Worm (Caenorhabditis elegans): ENCODE results near the gene ifb-2.

ifb-2 gene

ce11 chrII:5735744-5736143, 14.2 kb upstream of the ifb-2 start:
- TF ChIP-seq mep-1 (tag; optimal IDR thresholded peaks at IDR 0.05) (no peak), nhr-85 (tag) (peak; percentile 45), blmp-1 (tag; optimal IDR thresholded peaks at IDR 0.05) (peak; percentile 30)

ce11 chrII:5736599-5736998, 13.4 kb upstream of the ifb-2 start:
- TF ChIP-seq nhr-20 (tag; optimal IDR thresholded peaks at IDR 0.05) (no peak), nhr-28 (tag; optimal IDR thresholded peaks at IDR 0.05) (no peak), efl-3 (GFP tag; optimal IDR thresholded peaks at IDR 0.05) (no peak), unc-86 (tag; optimal IDR thresholded peaks at IDR 0.05) (peak; percentile 23), fkh-8 (tag; optimal IDR thresholded peaks at IDR 0.05) (no peak), nhr-19 (GFP tag; conservative IDR thresholded peaks at IDR 0.05) (no peak)

- TF ChIP-seq ceh-63 (GFP tag; optimal IDR thresholded peaks at IDR 0.05) (no peak), efl-1 (optimal IDR thresholded peaks at IDR 0.05) (no peak), efl-1 (GFP tag; optimal IDR thresholded peaks at IDR 0.05 in 1 of 2) (peak in 1 of 2 experiments; percentile 17)
These were observed 11.2 kb upstream of the ifb-2 start, which contains the start of gene hlh-14 for ce11 chrII:5738795-5739194. Gene hlh-14 (minus strand): TSS chrII:5738895.

- TF ChIP-seq unc-130 (tag; optimal IDR thresholded peaks at IDR 0.05): no peak
- no peak for TF ChIP-seq sup-37 (GFP tag; optimal IDR thresholded peaks at IDR 0.05)
- no peak for TF ChIP-seq elt-3 (tag; optimal IDR thresholded peaks at IDR 0.05)
- TF ChIP-seq lin-14 (GFP tag; optimal IDR thresholded peaks at IDR 0.05): no peak
- TF ChIP-seq nhr-28 (tag; optimal IDR thresholded peaks at IDR 0.05): no peak
- TF ChIP-seq fkh-4 (tag; optimal IDR thresholded peaks at IDR 0.05; ENCODE audit: borderline replicate concordance): no peak
- TF ChIP-seq nhr-19 (GFP tag; conservative IDR thresholded peaks at IDR 0.05): no peak
- TF ChIP-seq ceh-82 (tag; optimal IDR thresholded peaks at IDR 0.05): no peak
- no peak for TF ChIP-seq ceh-88 (GFP tag; IDR thresholded peaks at IDR 0.05)
- TF ChIP-seq ceh-8 (GFP tag; optimal IDR thresholded peaks at IDR 0.05): no peak
These were observed 7.2 kb upstream of the ifb-2 start for ce11 chrII:5742767-5743166.

- TF ChIP-seq elt-2 (tag; optimal IDR thresholded peaks at IDR 0.05): peak; percentile 91
- TF ChIP-seq nhr-11 (tag; optimal IDR thresholded peaks at IDR 0.05): no peak
- TF ChIP-seq zag-1 (tag; optimal IDR thresholded peaks at IDR 0.05): no peak
- no peak for TF ChIP-seq egl-13 (tag; optimal IDR thresholded peaks at IDR 0.05)
- TF ChIP-seq lin-13 (GFP tag; optimal IDR thresholded peaks at IDR 0.05): no peak
These were observed 5.6 kb upstream of the ifb-2 start for ce11 chrII:5744342-5744741.

ce11 chrII:5745088-5745487, 4.9 kb upstream of the ifb-2 start, which contains the start of gene F10C1.9:
Gene F10C1.9 (minus strand): TSS chrII:5745284.
- no peak for TF ChIP-seq aha-1 (tag; optimal IDR thresholded peaks at IDR 0.05)
- TF ChIP-seq elt-2 (tag; optimal IDR thresholded peaks at IDR 0.05): peak; percentile 0

- peak; percentile 0 for TF ChIP-seq jun-1 (tag; optimal IDR thresholded peaks at IDR 0.05)
- TF ChIP-seq Y116A8C.19 (tag; optimal IDR thresholded peaks at IDR 0.05; ENCODE audit: borderline replicate concordance): no peak
- TF ChIP-seq fkh-10 (GFP tag; optimal IDR thresholded peaks at IDR 0.05): no peak
- no peak for TF ChIP-seq mdl-1 (tag; optimal IDR thresholded peaks at IDR 0.05)
- no peak for TF ChIP-seq aha-1 (tag; optimal IDR thresholded peaks at IDR 0.05)
- TF ChIP-seq elt-2 (tag; optimal IDR thresholded peaks at IDR 0.05): peak; percentile 96
- no peak for TF ChIP-seq efl-3 (GFP tag; optimal IDR thresholded peaks at IDR 0.05)
- TF ChIP-seq nhr-20 (tag; optimal IDR thresholded peaks at IDR 0.05): no peak
- peak in 1 of 2 experiments; percentile 24 for TF ChIP-seq lin-35 (GFP tag; optimal IDR thresholded peaks at IDR 0.05)
These were observed 2.7 kb upstream of the ifb-2 start for ce11 chrII:5747312-5747711.

All from whole organism, L1 larva.